Fruit fly (Drosophila melanogaster) whole organism, embryonic: Measurements from ENCODE around the gene Cyt-c-p.

Source experiments
- Atf6 ChIP-seq: fragments of 200-800 bp; sonication (Bioruptor generic); IDR thresholded peaks from 2 replicates; pipeline ENCODE4 v1.3.6; 2022; ENCODE audit warnings: missing biosample characterization, missing genetic modification characterization
- B-H2 ChIP-seq: fragments of 200-800 bp; sonication (Bioruptor generic); optimal IDR thresholded peaks from 2 replicates; lab custom pipeline; 2018; ENCODE audit warnings: missing biosample characterization, mild to moderate bottlenecking, missing genetic modification characterization
- CG1024 ChIP-seq: fragments of 200-800 bp; sonication (Bioruptor generic); IDR thresholded peaks from 2 replicates; pipeline ENCODE4 v1.3.6; 2022; ENCODE audit warnings: missing biosample characterization, missing genetic modification characterization
- CG10366 ChIP-seq: fragments of 200-800 bp; sonication (Bioruptor generic); IDR thresholded peaks from 2 replicates; pipeline ENCODE4 v1.3.6; 2022; ENCODE audit warnings: missing biosample characterization, missing genetic modification characterization
- CG10565 ChIP-seq: fragments of 200-800 bp; sonication (Bioruptor generic); optimal IDR thresholded peaks from 3 replicates; lab custom pipeline; 2016; ENCODE audit warnings: missing biosample characterization, mild to moderate bottlenecking, missing genetic modification characterization
- CG10959 ChIP-seq: fragments of 200-800 bp; sonication (Bioruptor generic); IDR thresholded peaks from 2 replicates; pipeline ENCODE4 v1.3.6; 2022; ENCODE audit warnings: missing biosample characterization, missing genetic modification characterization
- CG11398 ChIP-seq: fragments of 200-800 bp; sonication (Bioruptor generic); optimal IDR thresholded peaks from 2 replicates; lab custom pipeline; 2016; ENCODE audit warnings: missing biosample characterization, missing genetic modification characterization
- CG12155 ChIP-seq: fragments of 200-800 bp; sonication (Bioruptor generic); optimal IDR thresholded peaks from 3 replicates; lab custom pipeline; 2016; ENCODE audit warnings: missing biosample characterization, missing genetic modification characterization
- CG13624 ChIP-seq: fragments of 200-800 bp; sonication (Bioruptor generic); optimal IDR thresholded peaks from 2 replicates; lab custom pipeline; 2016; ENCODE audit warnings: missing biosample characterization, missing genetic modification characterization
- CG15073 ChIP-seq: fragments of 200-800 bp; sonication (Bioruptor generic); optimal IDR thresholded peaks from 2 replicates; lab custom pipeline; 2016; ENCODE audit warnings: missing biosample characterization, missing genetic modification characterization
- CG15479 ChIP-seq: fragments of 200-800 bp; sonication (Bioruptor generic); optimal IDR thresholded peaks from 3 replicates; lab custom pipeline; 2019; ENCODE audit warnings: missing biosample characterization, mild to moderate bottlenecking, missing genetic modification characterization, moderate library complexity
- CG17186 ChIP-seq: fragments of 200-800 bp; sonication (Bioruptor generic); optimal IDR thresholded peaks from 3 replicates; lab custom pipeline; 2017; ENCODE audit warnings: missing biosample characterization, missing genetic modification reagents, missing genetic modification characterization
- CG17359 ChIP-seq: fragments of 200-800 bp; sonication (Bioruptor generic); optimal IDR thresholded peaks from 3 replicates; lab custom pipeline; 2018; ENCODE audit warnings: missing biosample characterization, mild to moderate bottlenecking, missing genetic modification characterization, moderate library complexity
- CG17361 ChIP-seq: fragments of 200-800 bp; sonication (Bioruptor generic); IDR thresholded peaks from 3 replicates; pipeline ENCODE4 v1.3.6; 2022; ENCODE audit warnings: missing biosample characterization, missing genetic modification characterization
- CG1832 ChIP-seq: fragments of 200-800 bp; sonication (Bioruptor generic); optimal IDR thresholded peaks from 2 replicates; lab custom pipeline; 2017; ENCODE audit warnings: missing biosample characterization, mild to moderate bottlenecking, missing genetic modification characterization, inconsistent platforms
- CG2875 ChIP-seq: fragments of 200-800 bp; sonication (Bioruptor generic); optimal IDR thresholded peaks from 2 replicates; lab custom pipeline; 2017; ENCODE audit warnings: missing biosample characterization, mild to moderate bottlenecking, missing genetic modification characterization, missing genetic modification reagents
- CG31224 ChIP-seq: fragments of 200-800 bp; sonication (Bioruptor generic); IDR thresholded peaks from 2 replicates; pipeline ENCODE4 v1.3.6; 2022; ENCODE audit warnings: missing biosample characterization, missing genetic modification characterization
- CG31365 ChIP-seq: fragments of 200-800 bp; sonication (Bioruptor generic); optimal IDR thresholded peaks from 2 replicates; lab custom pipeline; 2018; ENCODE audit warnings: missing biosample characterization, mild to moderate bottlenecking, missing genetic modification characterization
- CG32772 ChIP-seq: fragments of 200-800 bp; sonication (Bioruptor generic); IDR thresholded peaks from 2 replicates; pipeline ENCODE4 v1.3.6; 2022; ENCODE audit warnings: missing biosample characterization, missing genetic modification characterization
- CG33557 ChIP-seq: fragments of 200-800 bp; sonication (Bioruptor generic); optimal IDR thresholded peaks from 2 replicates; lab custom pipeline; 2019; ENCODE audit warnings: missing biosample characterization, mild to moderate bottlenecking, missing genetic modification characterization, moderate library complexity
- CG34422 ChIP-seq: fragments of 200-800 bp; sonication (Bioruptor generic); IDR thresholded peaks from 3 replicates; pipeline ENCODE4 v1.3.6; 2022; ENCODE audit warnings: missing biosample characterization, missing genetic modification characterization
- CG3995 ChIP-seq: fragments of 200-800 bp; sonication (Bioruptor generic); optimal IDR thresholded peaks from 3 replicates; lab custom pipeline; 2016; ENCODE audit warnings: missing biosample characterization, missing genetic modification characterization
- CG4328 ChIP-seq: fragments of 200-800 bp; sonication (Bioruptor generic); optimal IDR thresholded peaks from 3 replicates; lab custom pipeline; 2017; ENCODE audit warnings: missing biosample characterization, missing genetic modification reagents, missing genetic modification characterization
- CG4360 ChIP-seq: fragments of 200-800 bp; sonication (Bioruptor generic); IDR thresholded peaks from 2 replicates; pipeline ENCODE4 v1.3.6; 2022; ENCODE audit warnings: missing biosample characterization, missing genetic modification characterization
- Dad ChIP-seq: fragments of 200-800 bp; sonication (Bioruptor generic); optimal IDR thresholded peaks from 3 replicates; lab custom pipeline; 2016; ENCODE audit warnings: missing biosample characterization, missing genetic modification characterization
- Deaf1 ChIP-seq: fragments of 200-800 bp; optimal IDR thresholded peaks from 3 replicates; lab custom pipeline; 2019; ENCODE audit warnings: missing biosample characterization, mild to moderate bottlenecking, missing genetic modification characterization, moderate library complexity
- Fer3 ChIP-seq: fragments of 200-800 bp; sonication (Bioruptor generic); optimal IDR thresholded peaks from 2 replicates; lab custom pipeline; 2018; ENCODE audit warnings: missing biosample characterization, mild to moderate bottlenecking, missing genetic modification characterization, moderate library complexity
- Vsx1 ChIP-seq: fragments of 200-800 bp; sonication (Bioruptor generic); optimal IDR thresholded peaks from 2 replicates; lab custom pipeline; 2017; ENCODE audit warnings: missing biosample characterization, mild to moderate bottlenecking, missing genetic modification characterization, missing genetic modification reagents
- Xrp1 ChIP-seq: fragments of 200-800 bp; sonication (Bioruptor generic); IDR thresholded peaks from 2 replicates; pipeline ENCODE4 v1.3.6; 2022; ENCODE audit warnings: missing biosample characterization, missing genetic modification characterization
- ab ChIP-seq: fragments of 200-800 bp; sonication (Bioruptor generic); optimal IDR thresholded peaks from 2 replicates; lab custom pipeline; 2016; ENCODE audit warnings: missing biosample characterization, missing genetic modification characterization
- cato ChIP-seq: fragments of 200-800 bp; sonication (Bioruptor generic); optimal IDR thresholded peaks from 2 replicates; lab custom pipeline; 2016; ENCODE audit warnings: missing biosample characterization, missing genetic modification characterization, borderline replicate concordance
- caup ChIP-seq: fragments of 200-800 bp; sonication (Bioruptor generic); optimal IDR thresholded peaks from 3 replicates; lab custom pipeline; 2017; ENCODE audit warnings: missing biosample characterization, mild to moderate bottlenecking, missing genetic modification characterization, moderate library complexity; ENCODE audit not compliant: severe bottlenecking
- chinmo ChIP-seq: fragments of 200-800 bp; sonication (Bioruptor generic); IDR thresholded peaks from 4 replicates; pipeline ENCODE4 v1.3.6; 2022; ENCODE audit warnings: missing biosample characterization, missing genetic modification characterization; ENCODE audit not compliant: partially characterized antibody
- dmrt99B ChIP-seq: fragments of 200-800 bp; sonication (Bioruptor generic); optimal IDR thresholded peaks from 2 replicates; lab custom pipeline; 2018; ENCODE audit warnings: missing biosample characterization, mild to moderate bottlenecking, missing genetic modification characterization, moderate library complexity
- ewg ChIP-seq: fragments of 200-800 bp; sonication (Bioruptor generic); optimal IDR thresholded peaks from 3 replicates; lab custom pipeline; 2017; ENCODE audit warnings: mild to moderate bottlenecking, missing biosample characterization, missing genetic modification reagents, missing genetic modification characterization
- gcm ChIP-seq: fragments of 200-800 bp; sonication (Bioruptor generic); optimal IDR thresholded peaks from 2 replicates; lab custom pipeline; 2019; ENCODE audit warnings: missing biosample characterization, mild to moderate bottlenecking, missing genetic modification characterization, moderate library complexity
- gro ChIP-seq: fragments of 200-800 bp; sonication (Bioruptor generic); optimal IDR thresholded peaks from 2 replicates; lab custom pipeline; 2016; ENCODE audit warnings: missing biosample characterization, missing genetic modification characterization
- gt ChIP-seq: fragments of 200-800 bp; sonication (Bioruptor generic); IDR thresholded peaks from 2 replicates; pipeline ENCODE4 v1.3.6; 2022; ENCODE audit warnings: missing biosample characterization, missing genetic modification characterization
- ham ChIP-seq: fragments of 200-800 bp; sonication (Bioruptor generic); IDR thresholded peaks from 2 replicates; pipeline ENCODE4 v1.3.6; 2022; ENCODE audit warnings: missing biosample characterization, missing genetic modification characterization
- kni ChIP-seq: fragments of 200-800 bp; sonication (Bioruptor generic); optimal IDR thresholded peaks from 3 replicates; lab custom pipeline; 2017; ENCODE audit warnings: mild to moderate bottlenecking, missing biosample characterization, missing genetic modification reagents, missing genetic modification characterization
- lilli ChIP-seq: fragments of 200-800 bp; sonication (Bioruptor generic); optimal IDR thresholded peaks from 3 replicates; lab custom pipeline; 2016; ENCODE audit warnings: missing biosample characterization, missing genetic modification characterization
- nerfin-2 ChIP-seq: fragments of 200-800 bp; sonication (Bioruptor generic); IDR thresholded peaks from 2 replicates; pipeline ENCODE4 v1.3.6; 2022; ENCODE audit warnings: missing biosample characterization, missing genetic modification characterization; ENCODE audit not compliant: partially characterized antibody
- rib ChIP-seq: fragments of 200-800 bp; sonication (Bioruptor generic); IDR thresholded peaks from 2 replicates; pipeline ENCODE4 v1.3.6; 2022; ENCODE audit warnings: missing biosample characterization, missing genetic modification characterization
- scrt ChIP-seq: fragments of 200-800 bp; sonication (Bioruptor generic); optimal IDR thresholded peaks from 2 replicates; lab custom pipeline; 2018; ENCODE audit warnings: missing biosample characterization, mild to moderate bottlenecking, missing genetic modification characterization, moderate library complexity
- sob ChIP-seq: fragments of 200-800 bp; sonication (Bioruptor generic); IDR thresholded peaks from 2 replicates; pipeline ENCODE4 v1.3.6; 2022; ENCODE audit warnings: missing biosample characterization, missing genetic modification characterization
- stc ChIP-seq: fragments of 200-800 bp; sonication (Bioruptor generic); IDR thresholded peaks from 2 replicates; pipeline ENCODE4 v1.3.6; 2022; ENCODE audit warnings: missing biosample characterization, missing genetic modification characterization
- toy ChIP-seq: fragments of 200-800 bp; sonication (Bioruptor generic); IDR thresholded peaks from 2 replicates; pipeline ENCODE4 v1.3.6; 2022; ENCODE audit warnings: missing biosample characterization, missing genetic modification characterization
- tup ChIP-seq: fragments of 200-800 bp; sonication (Bioruptor generic); optimal IDR thresholded peaks from 2 replicates; lab custom pipeline; 2016; ENCODE audit warnings: missing biosample characterization, mild to moderate bottlenecking, missing genetic modification characterization, moderate library complexity

Cyt-c-p gene

DNA sequence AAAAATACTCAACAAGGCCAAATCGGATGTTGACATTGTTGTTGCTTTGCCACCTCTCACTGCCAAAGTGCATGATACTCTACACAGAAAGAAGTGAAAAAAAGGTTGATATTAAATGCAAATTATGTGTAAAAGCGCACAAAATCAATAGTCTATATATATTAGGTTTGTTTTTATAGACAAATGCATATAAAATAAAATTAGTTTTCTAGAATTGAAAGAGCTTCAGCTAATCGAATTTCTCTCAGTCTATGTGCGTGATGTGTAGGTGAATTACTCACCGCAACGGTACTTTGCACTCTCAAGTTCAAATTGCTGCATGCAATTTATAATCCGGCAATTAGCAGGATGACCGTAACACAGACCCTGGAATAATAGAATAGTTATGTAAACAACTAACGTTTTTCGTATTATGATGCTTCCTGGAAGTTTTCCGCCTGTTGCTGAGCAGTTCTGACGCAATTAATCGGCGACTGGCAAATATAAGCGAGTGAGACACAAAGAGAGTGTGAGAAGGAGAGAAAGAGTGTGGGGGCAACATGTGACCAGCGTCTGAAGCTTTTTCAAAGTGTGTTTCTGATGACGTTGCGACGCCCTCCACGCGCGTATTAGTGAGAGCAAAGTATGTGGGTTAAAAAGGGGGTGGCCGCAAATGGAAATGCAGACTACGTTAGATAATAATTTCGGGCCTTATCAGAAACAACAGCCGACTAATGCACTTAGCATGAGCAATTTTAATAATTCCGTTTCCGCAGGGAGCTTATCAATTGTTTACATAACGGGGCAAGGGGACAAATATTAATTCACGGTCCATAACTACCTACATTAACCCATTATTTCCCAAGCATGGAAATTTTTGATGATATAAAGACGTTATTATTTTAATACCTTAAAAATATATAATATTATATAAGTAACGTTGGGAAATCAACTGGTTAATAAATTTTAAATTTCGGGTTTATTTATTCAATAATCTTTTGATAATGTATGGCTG, 1.3 kb downstream of the Cyt-c-p start:
- TF ChIP-seq CG31224 (GFP tag; lab: Robert Waterston, UW), result peak; percentile 88
- TF ChIP-seq ham, result no peak; the same call in 1 of the 2 replicates
- TF ChIP-seq CG34422 (GFP tag; lab: Robert Waterston, UW), result peak; percentile 97
- peak; percentile 1 for TF ChIP-seq CG1832 (GFP tag; lab: Kevin White, UChicago)
- peak; percentile 93 for TF ChIP-seq Atf6 (GFP tag; lab: Robert Waterston, UW)
- peak; percentile 88 for TF ChIP-seq chinmo (GFP tag; lab: Robert Waterston, UW)
- TF ChIP-seq CG10366, result peak; percentile 95
- peak; percentile 77 for TF ChIP-seq CG4328 (GFP tag; lab: Kevin White, UChicago)
- peak; percentile 59 for TF ChIP-seq CG3995 (GFP tag; lab: Kevin White, UChicago)
- peak; percentile 46 for TF ChIP-seq CG31365
- TF ChIP-seq tup (GFP tag; lab: Kevin White, UChicago), result peak; percentile 62
- TF ChIP-seq CG4360 (GFP tag; lab: Robert Waterston, UW), result peak; percentile 84
- TF ChIP-seq kni (GFP tag; lab: Kevin White, UChicago), result no peak
- TF ChIP-seq CG11398, result peak; percentile 40
- TF ChIP-seq rib (GFP tag; lab: Robert Waterston, UW), result peak; percentile 86
- TF ChIP-seq CG32772 (GFP tag; lab: Robert Waterston, UW), result peak; percentile 95
- no peak for TF ChIP-seq CG33557 (GFP tag; lab: Kevin White, UChicago)
- TF ChIP-seq caup, result peak; percentile 81
- peak; percentile 91 for TF ChIP-seq sob (GFP tag; lab: Robert Waterston, UW)
- TF ChIP-seq CG15479 (GFP tag; lab: Kevin White, UChicago), result no peak
- TF ChIP-seq CG17359 (tag; lab: Kevin White, UChicago), result peak; percentile 98
- TF ChIP-seq gro, result peak; percentile 25
- peak; percentile 69 for TF ChIP-seq CG10565 (GFP tag; lab: Kevin White, UChicago)
- peak; percentile 74 for TF ChIP-seq Dad (GFP tag; lab: Kevin White, UChicago)
- peak; percentile 60 for TF ChIP-seq Vsx1 (GFP tag; lab: Kevin White, UChicago)
- peak; percentile 90 for TF ChIP-seq toy (GFP tag; lab: Robert Waterston, UW)
- peak; percentile 96 for TF ChIP-seq CG17361 (GFP tag; lab: Robert Waterston, UW)
- peak; percentile 58 for TF ChIP-seq CG17186 (GFP tag; lab: Kevin White, UChicago)
- TF ChIP-seq CG12155 (GFP tag; lab: Kevin White, UChicago), result peak; percentile 79
- peak; percentile 98 for TF ChIP-seq Xrp1 (GFP tag; lab: Robert Waterston, UW)
- TF ChIP-seq dmrt99B (tag; lab: Kevin White, UChicago), result peak; percentile 96
- no peak for TF ChIP-seq nerfin-2 (GFP tag; lab: Robert Waterston, UW)
- peak; percentile 87 for TF ChIP-seq CG2875 (GFP tag; lab: Kevin White, UChicago)
- peak; percentile 83 for TF ChIP-seq CG1024
- TF ChIP-seq cato (GFP tag; lab: Kevin White, UChicago), result peak; percentile 79
- TF ChIP-seq gcm (GFP tag; lab: Kevin White, UChicago), result peak; percentile 86
- no peak for TF ChIP-seq B-H2 (GFP tag; lab: Kevin White, UChicago)
- peak; percentile 97 for TF ChIP-seq stc (GFP tag; lab: Robert Waterston, UW)
- TF ChIP-seq gt (GFP tag; lab: Robert Waterston, UW), result peak; percentile 88
- TF ChIP-seq CG13624, result peak; percentile 70
- TF ChIP-seq ab (GFP tag; lab: Kevin White, UChicago), result no peak
- TF ChIP-seq scrt, result peak; percentile 84
- TF ChIP-seq CG10959 (GFP tag; lab: Robert Waterston, UW), result peak; percentile 93
- peak; percentile 83 for TF ChIP-seq ewg
- peak; percentile 42 for TF ChIP-seq CG15073 (GFP tag; lab: Kevin White, UChicago)
- TF ChIP-seq Fer3 (tag; lab: Kevin White, UChicago), result peak; percentile 94
- peak; percentile 29 for TF ChIP-seq Deaf1 (tag; lab: Kevin White, UChicago)
- TF ChIP-seq lilli, result peak; percentile 88
